Fruit fly (Drosophila melanogaster): ENCODE data around the gene CG13004.
A peak's percentile ranks its signal among the peaks of the same experiment; 100 is the strongest.

- TF ChIP-seq Myc (optimal IDR thresholded peaks at IDR 0.05) (no peak), pan (optimal IDR thresholded peaks at IDR 0.05) (no peak), br (GFP tag; optimal IDR thresholded peaks at IDR 0.05) (no peak), tai (GFP tag; optimal IDR thresholded peaks at IDR 0.05) (no peak), psq (GFP tag; optimal IDR thresholded peaks at IDR 0.05) (peak; percentile 55), N (GFP tag; optimal IDR thresholded peaks at IDR 0.05) (no peak), h (GFP tag; optimal IDR thresholded peaks at IDR 0.05) (no peak), OdsH (GFP tag; optimal IDR thresholded peaks at IDR 0.05) (no peak), lola (GFP tag; optimal IDR thresholded peaks at IDR 0.05) (no peak)
Measured at dm6 chrX:16793129-16793748, 42.1 kb downstream of the CG13004 start.
